Worm (Caenorhabditis elegans): ENCODE measurements around the gene B0244.17.

Gene B0244.17

ce11 chrIII:5722550-5722949, 10.5 kb upstream of the B0244.17 start, which contains the start of gene wrm-1:
Gene wrm-1 (plus strand): TSS chrIII:5722850.
- TF ChIP-seq ceh-43 (GFP tag; optimal IDR thresholded peaks at IDR 0.05) (no peak), pha-4 (tag; optimal IDR thresholded peaks at IDR 0.05) (no peak), drap-1 (GFP tag; optimal IDR thresholded peaks at IDR 0.05) (no peak)

- TF ChIP-seq unc-62 (GFP tag; optimal IDR thresholded peaks at IDR 0.05): no peak
Measured at ce11 chrIII:5727827-5728226, 5.2 kb upstream of the B0244.17 start, which contains the start of gene egg-1. Gene egg-1 (plus strand): TSS chrIII:5728180.

ce11 chrIII:5729367-5729766, 3.7 kb upstream of the B0244.17 start:
- TF ChIP-seq M03D4.4 (tag; optimal IDR thresholded peaks at IDR 0.05): no peak
- TF ChIP-seq unc-120 (tag; optimal IDR thresholded peaks at IDR 0.05; ENCODE audit: poor library complexity, severe bottlenecking): no peak
- no peak for TF ChIP-seq lin-13 (tag; optimal IDR thresholded peaks at IDR 0.05)
- no peak for TF ChIP-seq ceh-83 (GFP tag; optimal IDR thresholded peaks at IDR 0.05)
- no peak for TF ChIP-seq nhr-76 (tag; optimal IDR thresholded peaks at IDR 0.05)
- TF ChIP-seq flh-1 (GFP tag; optimal IDR thresholded peaks at IDR 0.05): no peak
- no peak for TF ChIP-seq drap-1 (GFP tag; optimal IDR thresholded peaks at IDR 0.05)
- no peak for TF ChIP-seq ceh-39 (tag; optimal IDR thresholded peaks at IDR 0.05)
- no peak for TF ChIP-seq cnd-1 (tag; optimal IDR thresholded peaks at IDR 0.05)
- TF ChIP-seq mls-2 (tag; optimal IDR thresholded peaks at IDR 0.05): no peak
- no peak for TF ChIP-seq lin-32 (GFP tag; optimal IDR thresholded peaks at IDR 0.05)
- TF ChIP-seq mab-5 (tag; optimal IDR thresholded peaks at IDR 0.05): no peak
- TF ChIP-seq blmp-1 (tag; optimal IDR thresholded peaks at IDR 0.05): no peak
- no peak for TF ChIP-seq pha-4 (tag; optimal IDR thresholded peaks at IDR 0.05)

ce11 chrIII:5730041-5730440, 3.0 kb upstream of the B0244.17 start:
- no peak for TF ChIP-seq pha-4 (tag; optimal IDR thresholded peaks at IDR 0.05)
- no peak for TF ChIP-seq nhr-2 (tag; optimal IDR thresholded peaks at IDR 0.05)
- TF ChIP-seq drap-1 (GFP tag; optimal IDR thresholded peaks at IDR 0.05): no peak
- TF ChIP-seq ztf-11 (tag; optimal IDR thresholded peaks at IDR 0.05): no peak
- TF ChIP-seq ceh-43 (GFP tag; optimal IDR thresholded peaks at IDR 0.05): no peak
- TF ChIP-seq elt-1 (tag; optimal IDR thresholded peaks at IDR 0.05; ENCODE audit: borderline replicate concordance, insufficient read depth): no peak
- no peak for TF ChIP-seq elt-3 (tag; optimal IDR thresholded peaks at IDR 0.05)
- TF ChIP-seq ham-2 (GFP tag; optimal IDR thresholded peaks at IDR 0.05): no peak
- TF ChIP-seq unc-120 (tag; optimal IDR thresholded peaks at IDR 0.05; ENCODE audit: poor library complexity, severe bottlenecking): no peak
- no peak for TF ChIP-seq nhr-237 (tag; optimal IDR thresholded peaks at IDR 0.05)
- no peak for TF ChIP-seq lsy-2 (tag; optimal IDR thresholded peaks at IDR 0.05)
- TF ChIP-seq mab-5 (tag; optimal IDR thresholded peaks at IDR 0.05): no peak

- TF ChIP-seq unc-120 (tag; optimal IDR thresholded peaks at IDR 0.05; ENCODE audit: poor library complexity, severe bottlenecking) (no peak), ceh-83 (GFP tag; optimal IDR thresholded peaks at IDR 0.05) (no peak), ces-1 (GFP tag; optimal IDR thresholded peaks at IDR 0.05) (no peak), cnd-1 (tag; optimal IDR thresholded peaks at IDR 0.05) (no peak), mep-1 (tag; optimal IDR thresholded peaks at IDR 0.05) (no peak), ztf-11 (tag; optimal IDR thresholded peaks at IDR 0.05) (no peak), sptf-1 (tag; optimal IDR thresholded peaks at IDR 0.05) (no peak), M03D4.4 (tag; optimal IDR thresholded peaks at IDR 0.05) (no peak), mls-2 (tag; optimal IDR thresholded peaks at IDR 0.05) (no peak), nhr-12 (tag; optimal IDR thresholded peaks at IDR 0.05) (no peak), drap-1 (GFP tag; optimal IDR thresholded peaks at IDR 0.05) (no peak), pha-4 (tag; optimal IDR thresholded peaks at IDR 0.05) (no peak), lsy-2 (tag; optimal IDR thresholded peaks at IDR 0.05) (no peak), unc-39 (tag; optimal IDR thresholded peaks at IDR 0.05) (no peak), mab-5 (tag; optimal IDR thresholded peaks at IDR 0.05) (no peak), blmp-1 (tag; optimal IDR thresholded peaks at IDR 0.05) (no peak)
Measured at ce11 chrIII:5730980-5731636, 1.9 kb upstream of the B0244.17 start, which contains the start of the genes B0244.9 and B0244.7. Gene B0244.9 (minus strand): TSS chrIII:5731030. Gene B0244.7 (plus strand): TSS chrIII:5731501.

- TF ChIP-seq blmp-1 (tag; optimal IDR thresholded peaks at IDR 0.05): no peak
- TF ChIP-seq lin-13 (tag; optimal IDR thresholded peaks at IDR 0.05): no peak
- no peak for TF ChIP-seq drap-1 (GFP tag; optimal IDR thresholded peaks at IDR 0.05)
- TF ChIP-seq mab-5 (tag; optimal IDR thresholded peaks at IDR 0.05): no peak
- no peak for TF ChIP-seq nhr-12 (tag; optimal IDR thresholded peaks at IDR 0.05)
- no peak for TF ChIP-seq zip-8 (tag; optimal IDR thresholded peaks at IDR 0.05)
- no peak for TF ChIP-seq nhr-28 (tag; optimal IDR thresholded peaks at IDR 0.05)
- TF ChIP-seq lsy-2 (tag; optimal IDR thresholded peaks at IDR 0.05): no peak
- TF ChIP-seq lin-32 (GFP tag; optimal IDR thresholded peaks at IDR 0.05): no peak
- TF ChIP-seq cnd-1 (tag; optimal IDR thresholded peaks at IDR 0.05): no peak
- TF ChIP-seq ceh-83 (GFP tag; optimal IDR thresholded peaks at IDR 0.05): no peak
- TF ChIP-seq sem-2 (GFP tag; optimal IDR thresholded peaks at IDR 0.05): no peak
- no peak for TF ChIP-seq ceh-43 (GFP tag; optimal IDR thresholded peaks at IDR 0.05)
- no peak for TF ChIP-seq M03D4.4 (tag; optimal IDR thresholded peaks at IDR 0.05)
- no peak for TF ChIP-seq ztf-11 (tag; optimal IDR thresholded peaks at IDR 0.05)
- no peak for TF ChIP-seq ceh-39 (tag; optimal IDR thresholded peaks at IDR 0.05)
- TF ChIP-seq ces-1 (GFP tag; optimal IDR thresholded peaks at IDR 0.05): no peak
- no peak for TF ChIP-seq bed-3 (GFP tag; optimal IDR thresholded peaks at IDR 0.05)
Measured at ce11 chrIII:5734328-5734727, 1.3 kb downstream of the B0244.17 start.

Data from whole organism, mixed stage, embryonic.